Worm (Caenorhabditis elegans): ENCODE data around the gene zig-5.

The zig-5 gene

DNA sequence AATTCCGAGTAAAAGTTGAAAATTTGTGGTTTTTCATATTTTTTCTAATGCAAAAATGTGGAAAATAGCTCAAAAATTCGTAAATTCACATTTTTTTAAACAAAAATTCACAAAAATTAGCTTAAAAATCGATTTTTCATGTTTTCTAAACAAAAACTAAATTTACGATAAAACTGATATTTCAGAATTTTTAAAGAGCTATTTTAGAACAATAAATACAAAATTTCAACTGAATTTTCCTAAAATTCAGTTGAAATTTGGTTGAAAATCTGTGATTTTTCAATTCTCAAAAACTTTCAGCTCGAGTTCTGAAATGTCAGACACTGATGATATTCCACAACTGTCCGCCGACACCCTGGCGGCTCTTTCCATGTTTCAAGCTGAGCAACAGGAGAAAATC lies 20.0 kb downstream of the zig-5 start, which contains the start of gene M142.8:
Gene M142.8, plus strand, starts transcription at position 301 of the 400 bp plus-strand sequence.
- TF ChIP-seq lin-13 (GFP tag; optimal IDR thresholded peaks at IDR 0.05): no peak
- TF ChIP-seq pqm-1 (tag; optimal IDR thresholded peaks at IDR 0.05): no peak
- TF ChIP-seq grh-1 (GFP tag; IDR thresholded peaks at IDR 0.05): no peak

DNA sequence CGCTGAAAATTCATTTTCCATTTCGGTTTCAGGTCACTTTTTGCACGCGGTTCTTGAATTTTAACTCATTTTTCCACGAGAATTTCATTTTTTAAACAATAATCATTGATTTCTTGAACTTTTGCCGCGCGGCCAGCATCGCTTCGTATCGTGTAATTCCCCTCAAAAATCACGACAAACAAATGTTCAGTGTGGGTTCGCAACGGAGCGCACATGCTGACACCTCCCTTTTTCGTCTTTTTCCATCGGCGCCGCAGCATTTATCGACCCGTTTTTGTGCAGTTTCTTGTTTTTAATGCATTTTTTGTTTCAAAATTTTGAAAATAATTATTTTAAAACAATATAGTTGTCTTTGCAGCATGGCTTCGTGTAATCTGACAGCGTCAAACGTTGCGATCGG lies 22.5 kb downstream of the zig-5 start, which contains the start of gene M142.5:
Gene M142.5, plus strand, starts transcription at position 352 of the 400 bp plus-strand sequence.
- TF ChIP-seq elt-3 (tag; optimal IDR thresholded peaks at IDR 0.05) (no peak), mep-1 (tag; optimal IDR thresholded peaks at IDR 0.05) (peak; percentile 30), C16A3.4 (tag; optimal IDR thresholded peaks at IDR 0.05) (peak; percentile 21), unc-30 (tag; optimal IDR thresholded peaks at IDR 0.05) (no peak), ceh-82 (tag; optimal IDR thresholded peaks at IDR 0.05) (peak in 1 of 3 experiments; percentile 4), nhr-47 (tag; optimal IDR thresholded peaks at IDR 0.05) (no peak), lin-15B (tag; optimal IDR thresholded peaks at IDR 0.05) (peak; percentile 8), blmp-1 (tag; optimal IDR thresholded peaks at IDR 0.05) (peak; percentile 43), lin-35 (GFP tag; optimal IDR thresholded peaks at IDR 0.05) (peak; percentile 40 to 66), F16B12.6 (tag; optimal IDR thresholded peaks at IDR 0.05) (peak; percentile 28), efl-1 (optimal IDR thresholded peaks at IDR 0.05) (peak; percentile 41 to 43), efl-1 (GFP tag; optimal IDR thresholded peaks at IDR 0.05 in 1 of 2) (peak; percentile 49 to 80), lsy-2 (tag; optimal IDR thresholded peaks at IDR 0.05) (peak in 1 of 2 experiments; percentile 43), mdl-1 (tag; optimal IDR thresholded peaks at IDR 0.05) (peak in 1 of 2 experiments; percentile 23), swsn-7 (tag; optimal IDR thresholded peaks at IDR 0.05) (no peak), dpl-1 (GFP tag; optimal IDR thresholded peaks at IDR 0.05) (peak; percentile 8 to 58 (median 22))

DNA sequence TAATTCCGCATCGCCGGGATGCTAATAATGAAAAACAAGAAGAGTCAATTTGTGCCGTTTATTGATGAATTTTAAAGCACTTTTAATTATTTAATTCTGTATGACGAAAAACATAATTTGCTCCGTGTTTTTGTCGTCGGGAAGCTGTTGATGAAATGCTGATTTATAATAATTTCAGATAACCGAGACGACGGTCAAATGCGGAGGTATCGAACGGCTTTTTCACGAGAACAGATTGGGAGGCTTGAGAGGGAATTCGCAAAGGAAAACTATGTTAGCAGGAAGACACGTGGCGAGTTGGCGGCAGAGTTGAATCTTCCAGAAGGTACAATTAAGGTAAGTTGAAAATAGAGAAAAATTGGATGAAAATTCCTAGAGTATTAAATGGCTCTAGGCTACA lies 29.8 kb downstream of the zig-5 start:
- TF ChIP-seq lir-3 (tag; optimal IDR thresholded peaks at IDR 0.05; ENCODE audit: poor library complexity) (no peak), ceh-88 (GFP tag; IDR thresholded peaks at IDR 0.05) (no peak), unc-30 (tag; optimal IDR thresholded peaks at IDR 0.05) (no peak), sptf-1 (tag; optimal IDR thresholded peaks at IDR 0.05) (no peak), hlh-17 (GFP tag; optimal IDR thresholded peaks at IDR 0.05; ENCODE audit: borderline replicate concordance) (no peak), tbx-2 (tag; optimal IDR thresholded peaks at IDR 0.05) (no peak), elt-2 (tag; optimal IDR thresholded peaks at IDR 0.05) (no peak), aly-2 (tag; optimal IDR thresholded peaks at IDR 0.05) (no peak), ceh-82 (tag; optimal IDR thresholded peaks at IDR 0.05) (no peak), tlp-1 (tag; optimal IDR thresholded peaks at IDR 0.05) (no peak), lsy-2 (tag; optimal IDR thresholded peaks at IDR 0.05) (no peak), lin-35 (GFP tag; optimal IDR thresholded peaks at IDR 0.05) (no peak), irx-1 (tag; optimal IDR thresholded peaks at IDR 0.05) (no peak), mdl-1 (tag; optimal IDR thresholded peaks at IDR 0.05) (no peak), mep-1 (tag; optimal IDR thresholded peaks at IDR 0.05) (no peak), fkh-10 (GFP tag; optimal IDR thresholded peaks at IDR 0.05) (no peak), nhr-85 (tag) (no peak)

DNA sequence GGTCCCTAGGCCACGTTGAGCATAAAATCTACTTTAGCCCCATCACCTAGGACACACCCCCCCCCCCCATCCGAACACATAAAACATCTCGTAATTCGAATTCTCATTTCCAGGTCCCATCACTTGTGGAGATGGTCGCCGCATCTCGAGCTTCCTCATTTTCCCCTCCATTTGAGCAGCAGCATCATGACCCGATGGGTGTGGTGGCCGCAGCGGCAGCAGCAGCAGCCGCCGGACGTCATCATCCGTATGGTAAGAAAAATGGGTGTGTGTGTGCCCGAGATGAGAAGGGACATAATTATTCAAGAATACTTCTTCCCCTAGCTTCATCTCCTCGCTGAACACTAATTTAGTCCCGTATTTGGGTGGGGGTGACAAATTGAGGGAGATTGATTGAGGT lies 31.8 kb downstream of the zig-5 start:
- TF ChIP-seq nhr-11 (tag; optimal IDR thresholded peaks at IDR 0.05) (no peak), tlp-1 (tag; optimal IDR thresholded peaks at IDR 0.05) (no peak), C04F5.9 (tag; optimal IDR thresholded peaks at IDR 0.05) (no peak), efl-1 (optimal IDR thresholded peaks at IDR 0.05) (no peak), efl-1 (GFP tag; optimal IDR thresholded peaks at IDR 0.05 in 1 of 2) (peak in 1 of 2 experiments; percentile 87)

DNA sequence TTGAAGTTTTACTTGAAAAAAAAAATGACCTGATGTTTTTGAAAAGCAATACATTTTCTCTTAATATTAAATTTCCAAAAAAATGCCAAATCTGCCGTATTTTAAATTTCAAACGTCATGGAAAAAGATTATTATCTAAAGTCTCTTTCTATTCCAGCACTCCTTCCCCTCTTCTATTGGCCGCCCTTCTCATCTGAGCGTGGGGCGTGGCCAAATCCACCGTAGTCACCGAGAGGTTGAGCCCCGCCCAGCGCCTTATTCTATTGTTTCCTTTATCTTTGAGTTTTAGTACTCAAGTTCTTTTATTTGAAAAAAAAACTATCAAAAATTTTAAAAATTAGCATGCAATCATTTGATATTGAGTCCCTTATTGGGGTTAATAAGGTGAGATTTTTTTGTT lies 33.3 kb downstream of the zig-5 start, which contains the start of gene vab-7:
Gene vab-7, plus strand, starts transcription at position 301 of the 400 bp plus-strand sequence.
- TF ChIP-seq elt-2 (tag; optimal IDR thresholded peaks at IDR 0.05): no peak
- no peak for TF ChIP-seq snu-23 (GFP tag; optimal IDR thresholded peaks at IDR 0.05)
- TF ChIP-seq unc-130 (tag; optimal IDR thresholded peaks at IDR 0.05): no peak
- TF ChIP-seq swsn-7 (tag; optimal IDR thresholded peaks at IDR 0.05): no peak
- TF ChIP-seq Y116A8C.19 (tag; optimal IDR thresholded peaks at IDR 0.05; ENCODE audit: borderline replicate concordance): no peak
- TF ChIP-seq hlh-17 (GFP tag; optimal IDR thresholded peaks at IDR 0.05; ENCODE audit: borderline replicate concordance): no peak
- TF ChIP-seq fos-1 (tag; optimal IDR thresholded peaks at IDR 0.05): no peak
- TF ChIP-seq fkh-10 (GFP tag; optimal IDR thresholded peaks at IDR 0.05): no peak
- no peak for TF ChIP-seq nhr-28 (tag; optimal IDR thresholded peaks at IDR 0.05)
- no peak for TF ChIP-seq grh-1 (GFP tag; IDR thresholded peaks at IDR 0.05)
- TF ChIP-seq nhr-77 (tag; optimal IDR thresholded peaks at IDR 0.05): no peak
- no peak for TF ChIP-seq lir-3 (tag; optimal IDR thresholded peaks at IDR 0.05; ENCODE audit: poor library complexity)
- no peak for TF ChIP-seq dpl-1 (GFP tag; optimal IDR thresholded peaks at IDR 0.05)
- no peak for TF ChIP-seq rnt-1 (tag; optimal IDR thresholded peaks at IDR 0.05)
- no peak for TF ChIP-seq nhr-11 (tag; optimal IDR thresholded peaks at IDR 0.05)
